1 fruit fly cellular context compared by ENCODE assay signal in the genomic region with DNA sequence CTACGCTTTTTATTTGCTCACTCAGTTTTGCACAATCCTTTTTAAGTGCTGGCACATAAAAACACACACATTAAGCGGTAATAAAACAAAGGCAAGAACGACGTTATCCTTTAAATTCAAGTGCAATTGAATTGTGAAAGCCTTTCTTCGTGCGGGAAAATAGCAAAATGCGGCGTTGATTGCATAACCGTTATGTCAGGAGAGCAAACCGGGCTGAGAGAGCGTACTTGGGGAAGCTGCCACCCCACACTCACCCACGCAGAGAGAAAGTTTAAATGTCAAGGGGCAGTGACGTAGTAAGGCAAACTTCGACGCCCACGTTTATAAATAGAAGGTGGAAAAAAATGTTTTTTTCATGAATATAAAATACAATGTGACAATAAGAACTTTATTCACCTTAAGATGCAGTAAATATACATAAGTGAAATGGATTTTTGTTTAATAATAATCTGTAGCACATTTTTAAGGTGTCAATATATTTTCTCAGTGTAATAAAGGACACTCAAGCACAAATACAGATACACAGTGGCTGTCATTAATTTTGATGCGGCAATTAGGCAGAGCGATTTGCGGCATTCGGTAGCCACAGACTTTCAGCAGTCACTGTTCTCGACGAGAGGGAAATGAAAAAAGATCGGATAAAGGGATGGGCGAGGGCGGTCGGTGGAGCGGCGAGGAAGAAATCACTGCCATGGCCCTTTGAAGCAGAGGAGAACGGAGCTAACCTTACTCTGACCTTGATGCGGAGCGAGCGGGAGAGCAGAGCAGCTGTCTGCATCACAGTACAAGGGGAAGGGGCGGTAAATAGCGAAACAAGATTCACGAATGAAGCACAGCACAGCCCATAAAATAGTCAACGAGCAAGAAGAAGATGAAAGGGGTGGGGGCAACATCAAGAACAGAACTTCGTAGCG.
TF ChIP-seq lines count a peak whose summit lies in the region.

No protein-coding gene starts in this region.

TF ChIP-seq in whole organism, embryonic, 481 proteins besides CTCF, POLR2A, EP300 and RAD21 (continued from another document and continues in another):
- TF ChIP-seq CG8388 (GFP tag; optimal IDR thresholded peaks at IDR 0.05; lab: Kevin White, UChicago): peak; percentile 99
- peak; percentile 52 for TF ChIP-seq CG12391 (tag; optimal IDR thresholded peaks at IDR 0.05; lab: Kevin White, UChicago)
- TF ChIP-seq CG17568 (GFP tag; optimal IDR thresholded peaks at IDR 0.05; lab: Kevin White, UChicago): peak; percentile 6
- peak; percentile 26 for TF ChIP-seq HmgZ (tag; optimal IDR thresholded peaks at IDR 0.05; lab: Kevin White, UChicago)
- peak; percentile 96 for TF ChIP-seq ERR (GFP tag; optimal IDR thresholded peaks at IDR 0.05; lab: Kevin White, UChicago)
- peak; percentile 54 for TF ChIP-seq cwo (GFP tag; optimal IDR thresholded peaks at IDR 0.05; lab: Kevin White, UChicago)
- peak in 1 of 2 experiments; percentile 19 for TF ChIP-seq dpn (GFP tag; optimal IDR thresholded peaks at IDR 0.05; lab: Kevin White, UChicago)
- TF ChIP-seq vfl (GFP tag; optimal IDR thresholded peaks at IDR 0.05; lab: Kevin White, UChicago): no peak
- TF ChIP-seq CG1602 (GFP tag; optimal IDR thresholded peaks at IDR 0.05; lab: Kevin White, UChicago): peak; percentile 10
- TF ChIP-seq trh (GFP tag; optimal IDR thresholded peaks at IDR 0.05; lab: Kevin White, UChicago): no peak
- TF ChIP-seq hb (GFP tag; IDR thresholded peaks at IDR 0.05; lab: Robert Waterston, UW; ENCODE audit: partially characterized antibody): no peak
- no peak for TF ChIP-seq fd3F (GFP tag; optimal IDR thresholded peaks at IDR 0.05; lab: Kevin White, UChicago)
- TF ChIP-seq bab2 (GFP tag; optimal IDR thresholded peaks at IDR 0.05; lab: Kevin White, UChicago): peak; percentile 52
- no peak for TF ChIP-seq BEAF-32 (GFP tag; optimal IDR thresholded peaks at IDR 0.05; lab: Kevin White, UChicago)
- no peak for TF ChIP-seq CG15696 (tag; optimal IDR thresholded peaks at IDR 0.05; lab: Kevin White, UChicago)
- TF ChIP-seq Dfd (GFP tag; optimal IDR thresholded peaks at IDR 0.05; lab: Kevin White, UChicago): no peak
- no peak for TF ChIP-seq tup (GFP tag; optimal IDR thresholded peaks at IDR 0.05; lab: Kevin White, UChicago)
- peak; percentile 16 for TF ChIP-seq Xbp1 (GFP tag; optimal IDR thresholded peaks at IDR 0.05; lab: Kevin White, UChicago)
- no peak for TF ChIP-seq CG10431 (GFP tag; optimal IDR thresholded peaks at IDR 0.05; lab: Kevin White, UChicago)
- TF ChIP-seq CG3281 (GFP tag; optimal IDR thresholded peaks at IDR 0.05; lab: Kevin White, UChicago): peak; percentile 65
- no peak for TF ChIP-seq Rx (GFP tag; IDR thresholded peaks at IDR 0.05; lab: Robert Waterston, UW)
- peak; percentile 50 for TF ChIP-seq CG6683 (GFP tag; optimal IDR thresholded peaks at IDR 0.05; lab: Kevin White, UChicago)
- no peak for TF ChIP-seq klu (GFP tag; IDR thresholded peaks at IDR 0.05; lab: Robert Waterston, UW)
- peak; percentile 90 for TF ChIP-seq ftz-f1 (GFP tag; optimal IDR thresholded peaks at IDR 0.05; lab: Kevin White, UChicago)
- peak; percentile 33 to 44 for TF ChIP-seq Trl (optimal IDR thresholded peaks at IDR 0.05; lab: Kevin White, UChicago)
- TF ChIP-seq Trl (GFP tag; optimal IDR thresholded peaks at IDR 0.05; lab: Kevin White, UChicago): no peak
- peak; percentile 12 for TF ChIP-seq nau (GFP tag; optimal IDR thresholded peaks at IDR 0.05; lab: Kevin White, UChicago)
- TF ChIP-seq H2.0 (GFP tag; IDR thresholded peaks at IDR 0.05; lab: Robert Waterston, UW): peak; percentile 19; the same call in 1 of the 2 replicates
- no peak for TF ChIP-seq tio (GFP tag; optimal IDR thresholded peaks at IDR 0.05; lab: Kevin White, UChicago)
- TF ChIP-seq D19B (GFP tag; optimal IDR thresholded peaks at IDR 0.05; lab: Kevin White, UChicago): no peak
- peak; percentile 70 for TF ChIP-seq CG7556 (GFP tag; optimal IDR thresholded peaks at IDR 0.05; lab: Kevin White, UChicago)
- TF ChIP-seq btn (GFP tag; optimal IDR thresholded peaks at IDR 0.05; lab: Kevin White, UChicago): peak; percentile 33
- TF ChIP-seq fu2 (GFP tag; optimal IDR thresholded peaks at IDR 0.05; lab: Kevin White, UChicago): peak; percentile 10
- TF ChIP-seq kay (GFP tag; optimal IDR thresholded peaks at IDR 0.05; lab: Kevin White, UChicago): no peak
- TF ChIP-seq slou (GFP tag; optimal IDR thresholded peaks at IDR 0.05; lab: Kevin White, UChicago): no peak
- peak; percentile 26; the same call in 1 of the 2 replicates for TF ChIP-seq CG9932 (GFP tag; IDR thresholded peaks at IDR 0.05; lab: Robert Waterston, UW)
- TF ChIP-seq CG3065 (GFP tag; optimal IDR thresholded peaks at IDR 0.05; lab: Kevin White, UChicago): no peak
- peak; percentile 47; the same call in 1 of the 2 replicates for TF ChIP-seq CG32772 (GFP tag; IDR thresholded peaks at IDR 0.05; lab: Robert Waterston, UW)
- peak; percentile 44 for TF ChIP-seq CG2202 (tag; optimal IDR thresholded peaks at IDR 0.05; lab: Kevin White, UChicago)
- TF ChIP-seq bcd (GFP tag; optimal IDR thresholded peaks at IDR 0.05; lab: Kevin White, UChicago): peak; percentile 44
- TF ChIP-seq so (GFP tag; IDR thresholded peaks at IDR 0.05; lab: Robert Waterston, UW): 0 out of 3 replicates have a peak, but pooled peaks have one; percentile 54
- TF ChIP-seq NC2α (GFP tag; optimal IDR thresholded peaks at IDR 0.05; lab: Kevin White, UChicago): no peak
- peak; percentile 20 for TF ChIP-seq CG6813 (GFP tag; optimal IDR thresholded peaks at IDR 0.05; lab: Kevin White, UChicago)
- TF ChIP-seq HLH54F (GFP tag; optimal IDR thresholded peaks at IDR 0.05; lab: Kevin White, UChicago): peak; percentile 56
- TF ChIP-seq run (tag; optimal IDR thresholded peaks at IDR 0.05; lab: Kevin White, UChicago): no peak
- TF ChIP-seq HLH4C (GFP tag; IDR thresholded peaks at IDR 0.05; lab: Robert Waterston, UW; ENCODE audit: partially characterized antibody): no peak
- TF ChIP-seq ato (GFP tag; IDR thresholded peaks at IDR 0.05; lab: Robert Waterston, UW; ENCODE audit: partially characterized antibody): no peak
- TF ChIP-seq CG34422 (GFP tag; IDR thresholded peaks at IDR 0.05; lab: Robert Waterston, UW): 0 out of 3 replicates have a peak, but pooled peaks have one; percentile 18
- TF ChIP-seq CG4404 (GFP tag; IDR thresholded peaks at IDR 0.05; lab: Robert Waterston, UW): no peak
- peak; percentile 17 for TF ChIP-seq Camta (GFP tag; optimal IDR thresholded peaks at IDR 0.05; lab: Kevin White, UChicago)
- TF ChIP-seq CG15011 (GFP tag; optimal IDR thresholded peaks at IDR 0.05; lab: Kevin White, UChicago): no peak
- peak; percentile 4 for TF ChIP-seq zf30C (GFP tag; optimal IDR thresholded peaks at IDR 0.05; lab: Kevin White, UChicago)
- TF ChIP-seq Hr51 (GFP tag; optimal IDR thresholded peaks at IDR 0.05; lab: Kevin White, UChicago): peak; percentile 26 to 64
- TF ChIP-seq sens-2 (GFP tag; IDR thresholded peaks at IDR 0.05; lab: Robert Waterston, UW): no peak
- TF ChIP-seq PHDP (tag; optimal IDR thresholded peaks at IDR 0.05; lab: Kevin White, UChicago): peak; percentile 23
- peak; percentile 13 for TF ChIP-seq Meics (GFP tag; optimal IDR thresholded peaks at IDR 0.05; lab: Kevin White, UChicago)
- TF ChIP-seq row (GFP tag; IDR thresholded peaks at IDR 0.05; lab: Robert Waterston, UW): peak; percentile 75
- no peak for TF ChIP-seq sug (tag; optimal IDR thresholded peaks at IDR 0.05; lab: Kevin White, UChicago)
- no peak for TF ChIP-seq CG8359 (GFP tag; optimal IDR thresholded peaks at IDR 0.05; lab: Kevin White, UChicago; ENCODE audit: borderline replicate concordance)
- peak; percentile 32 for TF ChIP-seq caup (GFP tag; optimal IDR thresholded peaks at IDR 0.05; lab: Kevin White, UChicago; ENCODE audit: severe bottlenecking)
- peak; percentile 26 for TF ChIP-seq Hr3 (GFP tag; optimal IDR thresholded peaks at IDR 0.05; lab: Kevin White, UChicago)
- no peak for TF ChIP-seq crp (GFP tag; optimal IDR thresholded peaks at IDR 0.05; lab: Kevin White, UChicago)
- TF ChIP-seq slbo (GFP tag; IDR thresholded peaks at IDR 0.05; lab: Robert Waterston, UW): peak; percentile 65
- TF ChIP-seq CG4617 (GFP tag; optimal IDR thresholded peaks at IDR 0.05; lab: Kevin White, UChicago; ENCODE audit: borderline replicate concordance): no peak
- no peak for TF ChIP-seq sd (tag; optimal IDR thresholded peaks at IDR 0.05; lab: Kevin White, UChicago)
- no peak for TF ChIP-seq ci (GFP tag; IDR thresholded peaks at IDR 0.05; lab: Robert Waterston, UW)
- peak; percentile 73 for TF ChIP-seq CG2678 (tag; optimal IDR thresholded peaks at IDR 0.05; lab: Kevin White, UChicago)
- TF ChIP-seq crc (GFP tag; optimal IDR thresholded peaks at IDR 0.05; lab: Kevin White, UChicago): no peak
- peak; percentile 29 for TF ChIP-seq slp2 (GFP tag; optimal IDR thresholded peaks at IDR 0.05; lab: Kevin White, UChicago)
- no peak for TF ChIP-seq CG10462 (GFP tag; optimal IDR thresholded peaks at IDR 0.05; lab: Kevin White, UChicago)
- no peak for TF ChIP-seq CG33213 (GFP tag; optimal IDR thresholded peaks at IDR 0.05; lab: Kevin White, UChicago)
- no peak for TF ChIP-seq CG3726 (GFP tag; IDR thresholded peaks at IDR 0.05; lab: Robert Waterston, UW)
- peak; percentile 93 for TF ChIP-seq crol (GFP tag; IDR thresholded peaks at IDR 0.05; lab: Robert Waterston, UW)
- peak; percentile 23; the same call in 1 of the 2 replicates for TF ChIP-seq Adf1 (GFP tag; IDR thresholded peaks at IDR 0.05; lab: Robert Waterston, UW)
- TF ChIP-seq CG3163 (GFP tag; optimal IDR thresholded peaks at IDR 0.05; lab: Kevin White, UChicago): no peak
- TF ChIP-seq pita (GFP tag; optimal IDR thresholded peaks at IDR 0.05; lab: Kevin White, UChicago): no peak
- 0 out of 3 replicates have a peak, but pooled peaks have one; percentile 6 for TF ChIP-seq CG11456 (GFP tag; IDR thresholded peaks at IDR 0.05; lab: Robert Waterston, UW)
- TF ChIP-seq tgo (GFP tag; IDR thresholded peaks at IDR 0.05; lab: Robert Waterston, UW): peak; percentile 55
- no peak for TF ChIP-seq CG7745 (tag; optimal IDR thresholded peaks at IDR 0.05; lab: Kevin White, UChicago)
- TF ChIP-seq ken (GFP tag; IDR thresholded peaks at IDR 0.05; lab: Robert Waterston, UW): no peak
- no peak for TF ChIP-seq wor (GFP tag; IDR thresholded peaks at IDR 0.05; lab: Robert Waterston, UW)
- peak; percentile 42 for TF ChIP-seq bigmax (GFP tag; optimal IDR thresholded peaks at IDR 0.05; lab: Kevin White, UChicago)
- peak; percentile 12 for TF ChIP-seq CG12659 (GFP tag; optimal IDR thresholded peaks at IDR 0.05; lab: Kevin White, UChicago)
- TF ChIP-seq hkb (optimal IDR thresholded peaks at IDR 0.05; lab: Kevin White, UChicago): no peak
- TF ChIP-seq hkb (GFP tag; IDR thresholded peaks at IDR 0.05; lab: Robert Waterston, UW): peak; percentile 31; the same call in 1 of the 2 replicates
- TF ChIP-seq CG7987 (GFP tag; optimal IDR thresholded peaks at IDR 0.05; lab: Kevin White, UChicago): no peak
- no peak for TF ChIP-seq Taf1 (GFP tag; IDR thresholded peaks at IDR 0.05; lab: Robert Waterston, UW)
- peak; percentile 47 for TF ChIP-seq gro (GFP tag; optimal IDR thresholded peaks at IDR 0.05; lab: Kevin White, UChicago)
- TF ChIP-seq CG12104 (GFP tag; optimal IDR thresholded peaks at IDR 0.05; lab: Kevin White, UChicago): peak; percentile 28
- TF ChIP-seq Elba2 (GFP tag; optimal IDR thresholded peaks at IDR 0.05; lab: Kevin White, UChicago): no peak
- peak; percentile 21; the same call in 1 of the 2 replicates for TF ChIP-seq CG31441 (GFP tag; IDR thresholded peaks at IDR 0.05; lab: Robert Waterston, UW)
- no peak for TF ChIP-seq insv (GFP tag; optimal IDR thresholded peaks at IDR 0.05; lab: Kevin White, UChicago)
- peak; percentile 67 for TF ChIP-seq CG13894 (tag; optimal IDR thresholded peaks at IDR 0.05; lab: Kevin White, UChicago)
- no peak for TF ChIP-seq CG2116 (GFP tag; optimal IDR thresholded peaks at IDR 0.05; lab: Kevin White, UChicago)
- TF ChIP-seq CG34224 (GFP tag; IDR thresholded peaks at IDR 0.05; lab: Robert Waterston, UW; ENCODE audit: partially characterized antibody): no peak
- no peak for TF ChIP-seq CG6765 (GFP tag; optimal IDR thresholded peaks at IDR 0.05; lab: Kevin White, UChicago)
- TF ChIP-seq NFAT (GFP tag; IDR thresholded peaks at IDR 0.05; lab: Robert Waterston, UW): peak; percentile 13; the same call in 1 of the 2 replicates
- TF ChIP-seq CG9817 (tag; optimal IDR thresholded peaks at IDR 0.05; lab: Kevin White, UChicago): peak; percentile 44
- peak; percentile 46 for TF ChIP-seq CG8924 (tag; optimal IDR thresholded peaks at IDR 0.05; lab: Kevin White, UChicago)
- TF ChIP-seq Dad (GFP tag; optimal IDR thresholded peaks at IDR 0.05; lab: Kevin White, UChicago): peak; percentile 28
- peak; percentile 42; the same call in 1 of the 2 replicates for TF ChIP-seq ara (GFP tag; IDR thresholded peaks at IDR 0.05; lab: Robert Waterston, UW)
- TF ChIP-seq Spps (tag; optimal IDR thresholded peaks at IDR 0.05; lab: Kevin White, UChicago): no peak
- TF ChIP-seq gsb-n (tag; optimal IDR thresholded peaks at IDR 0.05; lab: Kevin White, UChicago): peak; percentile 39
- peak; percentile 25 for TF ChIP-seq disco-r (GFP tag; optimal IDR thresholded peaks at IDR 0.05; lab: Kevin White, UChicago)
- TF ChIP-seq az2 (GFP tag; optimal IDR thresholded peaks at IDR 0.05; lab: Kevin White, UChicago): peak; percentile 13
- TF ChIP-seq Aef1 (GFP tag; IDR thresholded peaks at IDR 0.05; lab: Robert Waterston, UW): peak; percentile 25; the same call in 1 of the 3 replicates
- peak; percentile 61 for TF ChIP-seq CG13624 (GFP tag; optimal IDR thresholded peaks at IDR 0.05; lab: Kevin White, UChicago)
- TF ChIP-seq Nf-YA (GFP tag; IDR thresholded peaks at IDR 0.05; lab: Robert Waterston, UW): no peak
- TF ChIP-seq pfk (GFP tag; optimal IDR thresholded peaks at IDR 0.05; lab: Kevin White, UChicago): no peak
- no peak for TF ChIP-seq CG3995 (GFP tag; optimal IDR thresholded peaks at IDR 0.05; lab: Kevin White, UChicago)
- peak; percentile 4; the same call in 1 of the 2 replicates for TF ChIP-seq Rfx (GFP tag; IDR thresholded peaks at IDR 0.05; lab: Robert Waterston, UW)
- no peak for TF ChIP-seq ham (GFP tag; IDR thresholded peaks at IDR 0.05; lab: Robert Waterston, UW)
- TF ChIP-seq CG6654 (GFP tag; optimal IDR thresholded peaks at IDR 0.05; lab: Kevin White, UChicago): no peak
- peak; percentile 28 for TF ChIP-seq tin (GFP tag; optimal IDR thresholded peaks at IDR 0.05; lab: Kevin White, UChicago)
- TF ChIP-seq Dip2 (GFP tag; IDR thresholded peaks at IDR 0.05; lab: Robert Waterston, UW): no peak
- TF ChIP-seq CG6854 (GFP tag; optimal IDR thresholded peaks at IDR 0.05; lab: Kevin White, UChicago): peak; percentile 39
- TF ChIP-seq CG1603 (tag; optimal IDR thresholded peaks at IDR 0.05; lab: Kevin White, UChicago): peak; percentile 46
- peak; percentile 58 for TF ChIP-seq Hsf (GFP tag; optimal IDR thresholded peaks at IDR 0.05; lab: Kevin White, UChicago)
- TF ChIP-seq chm (GFP tag; IDR thresholded peaks at IDR 0.05; lab: Robert Waterston, UW): no peak
- peak; percentile 9 for TF ChIP-seq CG12744 (GFP tag; optimal IDR thresholded peaks at IDR 0.05; lab: Kevin White, UChicago)
